Worm (Caenorhabditis elegans): ENCODE measurements around the gene Y54F10BM.23.
A peak's percentile ranks its signal among the peaks of the same experiment; 100 is the strongest.

Gene Y54F10BM.23

DNA sequence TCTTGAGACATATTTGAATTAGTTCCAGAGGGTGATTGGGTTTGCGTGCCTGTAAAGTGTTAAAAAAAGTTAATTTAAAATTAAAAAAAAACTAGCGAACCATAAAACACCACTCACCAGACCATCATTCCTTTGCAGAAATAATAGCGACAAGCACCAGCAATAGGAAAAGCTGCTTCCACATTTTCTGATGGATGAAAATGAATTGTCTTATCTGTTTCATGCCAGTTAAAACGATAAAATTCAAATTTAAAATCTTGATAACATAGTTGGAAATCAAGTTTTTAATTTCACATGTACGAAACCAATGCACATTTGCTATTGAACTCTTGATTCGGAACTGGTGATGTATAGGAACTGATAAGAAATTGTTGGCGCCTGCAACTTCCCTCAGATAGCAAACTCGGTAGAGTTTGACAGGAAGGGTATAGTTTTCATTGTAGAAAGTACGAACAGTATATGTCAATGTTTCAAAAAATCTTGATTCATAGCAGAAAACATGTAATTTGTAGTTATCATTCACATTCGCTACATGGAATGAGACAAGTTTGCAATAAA lies 39.7 kb downstream of the Y54F10BM.23 start, which contains the start of gene C39B5.10:
Gene C39B5.10 (minus strand): TSS at position 51 of the 558 bp plus-strand sequence.
- peak; percentile 89 for TF ChIP-seq fos-1 (tag; optimal IDR thresholded peaks at IDR 0.05)
- TF ChIP-seq aly-2 (tag; optimal IDR thresholded peaks at IDR 0.05) = no peak
- no peak for TF ChIP-seq ceh-16 (tag; optimal IDR thresholded peaks at IDR 0.05)

DNA sequence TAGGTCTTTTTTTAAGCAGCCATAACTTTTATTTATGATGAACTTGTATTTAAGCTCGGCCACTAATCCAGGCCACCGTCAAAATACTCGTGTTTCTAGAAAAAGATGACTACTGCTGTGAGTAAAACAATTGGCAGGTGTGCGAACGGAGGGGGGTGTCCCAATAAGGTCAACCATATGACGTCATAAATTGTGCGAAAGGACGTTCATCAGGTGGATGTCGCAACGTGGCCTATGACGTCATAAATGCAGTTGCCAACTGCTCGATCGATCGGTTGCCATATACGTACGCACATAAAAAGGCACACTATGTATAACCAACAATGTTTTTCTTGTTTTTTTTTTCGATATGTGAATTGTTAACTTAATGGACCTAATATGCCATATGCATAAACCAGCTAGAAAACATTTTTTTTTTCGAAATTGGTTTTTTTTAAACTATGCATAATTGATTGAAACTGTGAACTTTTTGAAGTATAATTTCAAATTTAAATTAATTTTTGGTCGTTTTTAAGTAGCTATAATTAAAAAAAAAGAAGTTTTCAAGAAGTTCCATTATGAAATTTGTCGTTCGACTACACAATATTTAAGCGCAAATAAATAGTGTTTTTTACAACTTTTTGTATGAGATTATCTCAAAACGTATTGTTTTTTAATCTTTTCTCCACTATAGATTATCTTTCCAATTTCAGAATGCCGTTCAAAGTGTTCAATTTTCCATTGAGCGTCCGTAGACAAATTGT lies 45.0 kb downstream of the Y54F10BM.23 start, which contains the start of gene C39B5.2:
Gene C39B5.2 (plus strand): TSS at position 693 of the 743 bp plus-strand sequence.
- no peak for TF ChIP-seq snpc-4 (tag; optimal IDR thresholded peaks at IDR 0.05)
- no peak for TF ChIP-seq peb-1 (tag; optimal IDR thresholded peaks at IDR 0.05)
- no peak for TF ChIP-seq sma-3 (GFP tag; optimal IDR thresholded peaks at IDR 0.05)
- TF ChIP-seq dmd-4 (tag; optimal IDR thresholded peaks at IDR 0.05) = no peak
- TF ChIP-seq unc-62 (GFP tag; optimal IDR thresholded peaks at IDR 0.05) = no peak
- TF ChIP-seq skn-1 (tag; optimal IDR thresholded peaks at IDR 0.05) = no peak
- no peak for TF ChIP-seq unc-39 (tag; optimal IDR thresholded peaks at IDR 0.05)
- no peak for TF ChIP-seq ceh-82 (tag; optimal IDR thresholded peaks at IDR 0.05)
- no peak for TF ChIP-seq lin-11 (tag; optimal IDR thresholded peaks at IDR 0.05)
- TF ChIP-seq lsy-2 (tag; optimal IDR thresholded peaks at IDR 0.05) = no peak
- no peak for TF ChIP-seq nhr-25 (tag; optimal IDR thresholded peaks at IDR 0.05)
- TF ChIP-seq fos-1 (tag; optimal IDR thresholded peaks at IDR 0.05) = no peak
- TF ChIP-seq nhr-12 (tag; optimal IDR thresholded peaks at IDR 0.05) = no peak
- no peak for TF ChIP-seq elt-3 (tag; optimal IDR thresholded peaks at IDR 0.05)
- TF ChIP-seq nhr-237 (tag; optimal IDR thresholded peaks at IDR 0.05) = no peak
- TF ChIP-seq F13H6.1 (tag; optimal IDR thresholded peaks at IDR 0.05) = no peak
- TF ChIP-seq ZK546.5 (tag; optimal IDR thresholded peaks at IDR 0.05) = no peak
- TF ChIP-seq Y55F3AM.14 (GFP tag; optimal IDR thresholded peaks at IDR 0.05) = no peak
- TF ChIP-seq ztf-4 (tag; optimal IDR thresholded peaks at IDR 0.05) = no peak

DNA sequence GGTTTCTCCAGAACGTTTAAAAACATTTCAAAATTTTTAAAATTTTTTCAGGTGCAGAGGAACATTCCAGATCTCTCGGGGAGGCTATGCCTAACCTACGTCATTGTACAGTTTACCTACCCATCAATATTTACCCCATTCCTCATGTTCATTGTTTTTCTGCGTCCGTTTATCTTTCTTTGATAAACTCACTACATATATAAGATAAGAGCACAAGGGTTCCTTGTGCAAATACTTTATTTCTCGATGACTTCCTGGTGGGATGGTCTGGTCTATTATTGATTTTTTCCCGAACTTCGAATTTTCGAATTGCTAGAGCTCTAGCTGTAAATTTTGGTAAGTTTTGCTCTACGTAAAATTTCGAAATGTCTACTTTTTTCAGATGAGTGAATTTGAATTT lies 46.0 kb downstream of the Y54F10BM.23 start:
- no peak for TF ChIP-seq lsy-2 (tag; optimal IDR thresholded peaks at IDR 0.05)
- TF ChIP-seq nhr-25 (tag; optimal IDR thresholded peaks at IDR 0.05) = no peak
- TF ChIP-seq nhr-12 (tag; optimal IDR thresholded peaks at IDR 0.05) = no peak
- no peak for TF ChIP-seq blmp-1 (tag; optimal IDR thresholded peaks at IDR 0.05; ENCODE audit: insufficient read depth)
- TF ChIP-seq sma-9 (GFP tag; optimal IDR thresholded peaks at IDR 0.05) = no peak
- no peak for TF ChIP-seq sma-9 (tag; optimal IDR thresholded peaks at IDR 0.05)
- TF ChIP-seq nhr-23 (tag; optimal IDR thresholded peaks at IDR 0.05) = no peak
- TF ChIP-seq sem-4 (tag; optimal IDR thresholded peaks at IDR 0.05) = no peak
- TF ChIP-seq nhr-6 (tag; optimal IDR thresholded peaks at IDR 0.05) = no peak
- TF ChIP-seq peb-1 (tag; optimal IDR thresholded peaks at IDR 0.05) = no peak

DNA sequence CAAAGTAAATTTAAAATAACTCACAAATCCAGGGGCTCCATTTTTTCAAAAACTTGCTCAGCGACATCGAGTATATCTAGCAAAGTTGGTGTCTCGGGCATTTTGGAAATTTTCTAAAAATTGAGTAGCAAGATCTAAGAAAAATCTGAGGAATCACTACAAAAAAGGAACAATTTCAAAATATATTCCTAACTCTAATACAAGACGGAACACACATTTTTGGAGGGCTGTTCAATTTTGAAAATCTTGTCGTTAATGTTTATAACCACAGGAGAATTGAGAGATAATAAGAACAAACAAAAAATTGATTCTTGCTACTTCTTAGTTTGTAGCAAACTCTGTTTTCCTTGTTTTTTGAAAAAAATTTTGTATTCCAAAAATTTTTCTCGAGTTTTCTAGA lies 47.0 kb downstream of the Y54F10BM.23 start, which contains the start of gene fbxa-47:
Gene fbxa-47 (minus strand): TSS at position 101 of the 400 bp plus-strand sequence.
- no peak for TF ChIP-seq lin-39 (tag; optimal IDR thresholded peaks at IDR 0.05)
- TF ChIP-seq blmp-1 (tag; optimal IDR thresholded peaks at IDR 0.05; ENCODE audit: insufficient read depth) = no peak
- no peak for TF ChIP-seq nhr-21 (tag; optimal IDR thresholded peaks at IDR 0.05)

Measured in whole organism, L2 larva.